Worm (Caenorhabditis elegans): ENCODE measurements around the gene angl-1.

angl-1 gene

ce11 chrV:2691703-2692102 is 38.8 kb downstream of the angl-1 start:
- TF ChIP-seq lin-38 (GFP tag; IDR thresholded peaks at IDR 0.05), result peak; percentile 60

ce11 chrV:2694389-2694788 is 41.5 kb downstream of the angl-1 start, which contains the start of gene Y45G12B.2:
TSS of gene Y45G12B.2 (plus strand) at chrV:2694771.
- peak; percentile 11 for TF ChIP-seq unc-130 (GFP tag; optimal IDR thresholded peaks at IDR 0.05)
- no peak for TF ChIP-seq ceh-20 (GFP tag; IDR thresholded peaks at IDR 0.05)
- TF ChIP-seq lsy-2 (tag; optimal IDR thresholded peaks at IDR 0.05), result peak; percentile 95 to 99
- TF ChIP-seq dpl-1 (GFP tag; optimal IDR thresholded peaks at IDR 0.05), result peak; percentile 72
- TF ChIP-seq lim-7 (GFP tag; IDR thresholded peaks at IDR 0.05), result 0 out of 2 replicates have a peak, but pooled peaks have one; percentile 21
- peak; percentile 63 for TF ChIP-seq mep-1 (tag; optimal IDR thresholded peaks at IDR 0.05)
- TF ChIP-seq hlh-30 (tag; optimal IDR thresholded peaks at IDR 0.05; ENCODE audit: insufficient read depth), result peak; percentile 78
- no peak for TF ChIP-seq gei-8 (GFP tag; optimal IDR thresholded peaks at IDR 0.05)
- peak; percentile 17 for TF ChIP-seq F49E8.2 (tag; optimal IDR thresholded peaks at IDR 0.05; ENCODE audit: borderline replicate concordance)
- peak; percentile 72 for TF ChIP-seq nhr-77 (tag; optimal IDR thresholded peaks at IDR 0.05)
- no peak for TF ChIP-seq set-16 (GFP tag; IDR thresholded peaks at IDR 0.05)
- no peak for TF ChIP-seq daf-16 (GFP tag; optimal IDR thresholded peaks at IDR 0.05)
- peak; percentile 30 for TF ChIP-seq daf-16 (tag; optimal IDR thresholded peaks at IDR 0.05)
- no peak for TF ChIP-seq F26F4.8 (GFP tag; conservative IDR thresholded peaks at IDR 0.05)
- TF ChIP-seq daf-8 (GFP tag; IDR thresholded peaks at IDR 0.05), result no peak
- TF ChIP-seq lin-38 (GFP tag; IDR thresholded peaks at IDR 0.05), result peak; percentile 80
- peak; percentile 55 for TF ChIP-seq ama-1 (optimal IDR thresholded peaks at IDR 0.05)
- TF ChIP-seq mxl-2 (GFP tag; conservative IDR thresholded peaks at IDR 0.05), result no peak
- peak; percentile 31 for TF ChIP-seq rbr-2 (tag; optimal IDR thresholded peaks at IDR 0.05)
- no peak for TF ChIP-seq zfp-3 (GFP tag; conservative IDR thresholded peaks at IDR 0.05)
- peak; percentile 85 for TF ChIP-seq mes-2 (tag; optimal IDR thresholded peaks at IDR 0.05; ENCODE audit: poor library complexity, severe bottlenecking)
- peak; percentile 64; the same call in 1 of the 2 replicates for TF ChIP-seq hmg-1.1 (GFP tag; IDR thresholded peaks at IDR 0.05)
- no peak for TF ChIP-seq ZK546.5 (tag; optimal IDR thresholded peaks at IDR 0.05)
- no peak for TF ChIP-seq lir-3 (tag; optimal IDR thresholded peaks at IDR 0.05)
- peak; percentile 44 for TF ChIP-seq hlh-11 (tag; optimal IDR thresholded peaks at IDR 0.05)
- no peak for TF ChIP-seq tag-97 (GFP tag; IDR thresholded peaks at IDR 0.05)
- TF ChIP-seq nhr-76 (tag; optimal IDR thresholded peaks at IDR 0.05), result no peak
- TF ChIP-seq ceh-62 (tag; optimal IDR thresholded peaks at IDR 0.05), result no peak
- TF ChIP-seq nhr-28 (tag; optimal IDR thresholded peaks at IDR 0.05), result peak; percentile 71
- peak; percentile 54 for TF ChIP-seq dve-1 (tag; optimal IDR thresholded peaks at IDR 0.05; ENCODE audit: insufficient read depth)
- TF ChIP-seq mdl-1 (tag; optimal IDR thresholded peaks at IDR 0.05), result peak in 1 of 2 experiments; percentile 57
- no peak for TF ChIP-seq T20F7.1 (GFP tag; optimal IDR thresholded peaks at IDR 0.05)
- peak in 1 of 2 experiments; percentile 53 for TF ChIP-seq hif-1 (tag; optimal IDR thresholded peaks at IDR 0.05)
- TF ChIP-seq Y75B8A.6 (GFP tag; IDR thresholded peaks at IDR 0.05), result no peak
- 0 out of 2 replicates have a peak, but pooled peaks have one; percentile 17 for TF ChIP-seq dmd-6 (GFP tag; IDR thresholded peaks at IDR 0.05)
- peak; percentile 40 for TF ChIP-seq mxl-3 (GFP tag; optimal IDR thresholded peaks at IDR 0.05)
- TF ChIP-seq arid-1 (GFP tag; conservative IDR thresholded peaks at IDR 0.05), result 0 out of 2 replicates have a peak, but pooled peaks have one; percentile 29

ce11 chrV:2695935-2696334 is 43.1 kb downstream of the angl-1 start, which contains the start of gene Y45G12B.3:
TSS of gene Y45G12B.3 (minus strand) at chrV:2696254.
- TF ChIP-seq egl-43 (GFP tag; IDR thresholded peaks at IDR 0.05) (0 out of 2 replicates have a peak, but pooled peaks have one; percentile 35), daf-8 (GFP tag; IDR thresholded peaks at IDR 0.05) (no peak), set-16 (GFP tag; IDR thresholded peaks at IDR 0.05) (peak; percentile 86), attf-4 (tag; optimal IDR thresholded peaks at IDR 0.05) (no peak), nhr-77 (tag; optimal IDR thresholded peaks at IDR 0.05) (no peak)

All from whole organism, L4 larva.